Fruit fly (Drosophila melanogaster): ENCODE results near the gene CG32523.

dm6 chrX:21231829-21232228, 14.2 kb downstream of the CG32523 start:
- no peak for TF ChIP-seq CG14441 (GFP tag; IDR thresholded peaks at IDR 0.05)
- no peak for TF ChIP-seq Mad (GFP tag; optimal IDR thresholded peaks at IDR 0.05)
- TF ChIP-seq Ssrp (tag; optimal IDR thresholded peaks at IDR 0.05), result no peak
- no peak for TF ChIP-seq sna (GFP tag; IDR thresholded peaks at IDR 0.05; ENCODE audit: partially characterized antibody)
- TF ChIP-seq Deaf1 (tag; optimal IDR thresholded peaks at IDR 0.05), result no peak
- TF ChIP-seq fd102C (GFP tag; optimal IDR thresholded peaks at IDR 0.05), result no peak
- TF ChIP-seq CG10321 (GFP tag; IDR thresholded peaks at IDR 0.05), result no peak
- no peak for TF ChIP-seq CG1603 (tag; optimal IDR thresholded peaks at IDR 0.05)
- no peak for TF ChIP-seq B-H1 (GFP tag; IDR thresholded peaks at IDR 0.05)
- no peak for TF ChIP-seq CG2116 (GFP tag; optimal IDR thresholded peaks at IDR 0.05)

Data from whole organism, embryonic.